Fruit fly (Drosophila melanogaster): ENCODE measurements around the gene CG13361.

Gene CG13361

dm6 chrX:765039-765508, 11.6 kb upstream of the CG13361 start, which contains the start of gene RpL22 (continued):
- peak; percentile 77 for TF ChIP-seq sim (GFP tag; IDR thresholded peaks at IDR 0.05)
- TF ChIP-seq cg (GFP tag; optimal IDR thresholded peaks at IDR 0.05) = no peak
- TF ChIP-seq cwo (GFP tag; optimal IDR thresholded peaks at IDR 0.05) = peak; percentile 79
- peak; percentile 100 for TF ChIP-seq MESR4 (GFP tag; optimal IDR thresholded peaks at IDR 0.05)
- TF ChIP-seq Xbp1 (GFP tag; optimal IDR thresholded peaks at IDR 0.05) = peak; percentile 85
- TF ChIP-seq toy (GFP tag; IDR thresholded peaks at IDR 0.05) = peak; percentile 61; the same call in 1 of the 2 replicates
- TF ChIP-seq ash1 (GFP tag; optimal IDR thresholded peaks at IDR 0.05) = peak; percentile 89
- peak; percentile 60; the same call in 1 of the 2 replicates for TF ChIP-seq ap (GFP tag; IDR thresholded peaks at IDR 0.05)
- TF ChIP-seq GATAe (GFP tag; conservative IDR thresholded peaks at IDR 0.05) = peak; percentile 70
- TF ChIP-seq pho (GFP tag; optimal IDR thresholded peaks at IDR 0.05) = peak; percentile 90
- peak; percentile 73 for TF ChIP-seq Hey (tag; optimal IDR thresholded peaks at IDR 0.05)
- TF ChIP-seq CG9437 (GFP tag; optimal IDR thresholded peaks at IDR 0.05) = peak; percentile 65
- peak; percentile 75 for TF ChIP-seq Antp (GFP tag; optimal IDR thresholded peaks at IDR 0.05)
- peak; percentile 69 for TF ChIP-seq ssp (GFP tag; IDR thresholded peaks at IDR 0.05)
- TF ChIP-seq vvl (GFP tag; IDR thresholded peaks at IDR 0.05) = peak; percentile 92
- peak; percentile 69 for TF ChIP-seq H2.0 (GFP tag; IDR thresholded peaks at IDR 0.05)
- TF ChIP-seq CG15011 (GFP tag; optimal IDR thresholded peaks at IDR 0.05) = peak; percentile 84
- TF ChIP-seq CG11085 (GFP tag; IDR thresholded peaks at IDR 0.05) = peak; percentile 89
- peak; percentile 76 for TF ChIP-seq seq (GFP tag; IDR thresholded peaks at IDR 0.05)
- TF ChIP-seq CG7745 (tag; optimal IDR thresholded peaks at IDR 0.05) = no peak
- peak; percentile 75 for TF ChIP-seq CG6654 (GFP tag; optimal IDR thresholded peaks at IDR 0.05)
- peak; percentile 84 for TF ChIP-seq H15 (GFP tag; IDR thresholded peaks at IDR 0.05)
- TF ChIP-seq CG11456 (GFP tag; IDR thresholded peaks at IDR 0.05) = peak; percentile 96
- peak; percentile 82 for TF ChIP-seq dysf (GFP tag; IDR thresholded peaks at IDR 0.05)
- TF ChIP-seq Lim3 (GFP tag; IDR thresholded peaks at IDR 0.05) = no peak
- TF ChIP-seq B-H2 (GFP tag; optimal IDR thresholded peaks at IDR 0.05) = peak; percentile 87
- TF ChIP-seq CG17802 (tag; optimal IDR thresholded peaks at IDR 0.05) = peak; percentile 73
- TF ChIP-seq CG7928 (GFP tag; optimal IDR thresholded peaks at IDR 0.05) = peak; percentile 87
- TF ChIP-seq sna (GFP tag; IDR thresholded peaks at IDR 0.05; ENCODE audit: partially characterized antibody) = no peak
- peak; percentile 81 for TF ChIP-seq CG3995 (GFP tag; optimal IDR thresholded peaks at IDR 0.05)
- TF ChIP-seq chif (GFP tag; optimal IDR thresholded peaks at IDR 0.05) = peak; percentile 85 to 91
- peak; percentile 80 for TF ChIP-seq CG17829 (tag; optimal IDR thresholded peaks at IDR 0.05)
- peak; percentile 87 for TF ChIP-seq CG18764 (GFP tag; optimal IDR thresholded peaks at IDR 0.05)
- peak; percentile 61 to 89 for TF ChIP-seq Hr51 (GFP tag; optimal IDR thresholded peaks at IDR 0.05)
- TF ChIP-seq CG7987 (GFP tag; optimal IDR thresholded peaks at IDR 0.05) = peak; percentile 95
- peak; percentile 60 for TF ChIP-seq Sox102F (GFP tag; optimal IDR thresholded peaks at IDR 0.05)
- peak; percentile 71 for TF ChIP-seq D19A (tag; optimal IDR thresholded peaks at IDR 0.05)
- TF ChIP-seq CG13624 (GFP tag; optimal IDR thresholded peaks at IDR 0.05) = peak; percentile 98
- no peak for TF ChIP-seq CG8478 (optimal IDR thresholded peaks at IDR 0.05)
- peak; percentile 96 for TF ChIP-seq CG12659 (GFP tag; optimal IDR thresholded peaks at IDR 0.05)
- TF ChIP-seq sc (optimal IDR thresholded peaks at IDR 0.05) = no peak
- TF ChIP-seq sc (GFP tag; optimal IDR thresholded peaks at IDR 0.05) = peak; percentile 76
- peak; percentile 67 for TF ChIP-seq CG17361 (GFP tag; IDR thresholded peaks at IDR 0.05)
- TF ChIP-seq chinmo (GFP tag; IDR thresholded peaks at IDR 0.05; ENCODE audit: partially characterized antibody) = 0 out of 4 replicates have a peak, but pooled peaks have one; percentile 9
- TF ChIP-seq Sry-β (GFP tag; optimal IDR thresholded peaks at IDR 0.05) = peak; percentile 33
- peak; percentile 51; the same call in 2 of the 3 replicates for TF ChIP-seq row (GFP tag; IDR thresholded peaks at IDR 0.05)
- TF ChIP-seq tup (GFP tag; optimal IDR thresholded peaks at IDR 0.05) = peak; percentile 75
- TF ChIP-seq sima (GFP tag; optimal IDR thresholded peaks at IDR 0.05) = peak; percentile 78
- peak; percentile 83 for TF ChIP-seq HLH54F (GFP tag; optimal IDR thresholded peaks at IDR 0.05)
- TF ChIP-seq CG8388 (GFP tag; optimal IDR thresholded peaks at IDR 0.05) = peak; percentile 69
- peak; percentile 91 for TF ChIP-seq onecut (GFP tag; IDR thresholded peaks at IDR 0.05)

Measured in whole organism, embryonic.